Worm (Caenorhabditis elegans): ENCODE data around the gene tin-10.

The tin-10 gene

ce11 chrIII:11502753-11503152 is at the start of gene tin-10:
Gene tin-10, minus strand, starts transcription at chrIII:11502853.
- TF ChIP-seq T22C8.4 (GFP tag; IDR thresholded peaks at IDR 0.05): no peak
- no peak for TF ChIP-seq ref-1 (GFP tag; conservative IDR thresholded peaks at IDR 0.05)
- no peak for TF ChIP-seq flt-1 (GFP tag; IDR thresholded peaks at IDR 0.05)

- no peak for TF ChIP-seq T22C8.4 (GFP tag; IDR thresholded peaks at IDR 0.05)
Observed at ce11 chrIII:11548070-11548469, 45.4 kb upstream of the tin-10 start, which contains the start of gene Y66D12A.13. Gene Y66D12A.13, plus strand, starts transcription at chrIII:11548370.

ce11 chrIII:11544947-11545346 is 42.3 kb upstream of the tin-10 start:
- TF ChIP-seq med-1 (GFP tag; optimal IDR thresholded peaks at IDR 0.05; ENCODE audit: insufficient read depth) (no peak), ztf-29 (GFP tag; IDR thresholded peaks at IDR 0.05) (no peak), cog-1 (tag; optimal IDR thresholded peaks at IDR 0.05) (no peak)

- TF ChIP-seq flt-1 (GFP tag; IDR thresholded peaks at IDR 0.05) (no peak), T22C8.4 (GFP tag; IDR thresholded peaks at IDR 0.05) (peak; percentile 61; the same call in 1 of the 2 replicates), klf-2 (GFP tag; conservative IDR thresholded peaks at IDR 0.05) (no peak), cog-1 (tag; optimal IDR thresholded peaks at IDR 0.05) (no peak), ztf-23 (GFP tag; IDR thresholded peaks at IDR 0.05) (no peak)
Observed at ce11 chrIII:11535453-11535852, 32.8 kb upstream of the tin-10 start.

ce11 chrIII:11534624-11535079 is 32.0 kb upstream of the tin-10 start, which contains the start of gene nrps-1:
Gene nrps-1, plus strand, starts transcription at chrIII:11534674.
- TF ChIP-seq tab-1 (GFP tag; IDR thresholded peaks at IDR 0.05): no peak
- no peak for TF ChIP-seq flt-1 (GFP tag; IDR thresholded peaks at IDR 0.05)
- no peak for TF ChIP-seq cog-1 (tag; optimal IDR thresholded peaks at IDR 0.05)
- no peak for TF ChIP-seq ref-1 (GFP tag; conservative IDR thresholded peaks at IDR 0.05)
- TF ChIP-seq ztf-23 (GFP tag; IDR thresholded peaks at IDR 0.05): no peak
- TF ChIP-seq med-1 (GFP tag; optimal IDR thresholded peaks at IDR 0.05; ENCODE audit: insufficient read depth): no peak
- TF ChIP-seq ztf-29 (GFP tag; IDR thresholded peaks at IDR 0.05): no peak
- TF ChIP-seq klf-2 (GFP tag; conservative IDR thresholded peaks at IDR 0.05): no peak

- TF ChIP-seq cog-1 (tag; optimal IDR thresholded peaks at IDR 0.05) (no peak), tab-1 (GFP tag; IDR thresholded peaks at IDR 0.05) (no peak)
Observed at ce11 chrIII:11526396-11526795, 23.7 kb upstream of the tin-10 start, which contains the start of gene xpb-1. Gene xpb-1, plus strand, starts transcription at chrIII:11526657.

- TF ChIP-seq ztf-23 (GFP tag; IDR thresholded peaks at IDR 0.05) (no peak), T22C8.4 (GFP tag; IDR thresholded peaks at IDR 0.05) (no peak), flt-1 (GFP tag; IDR thresholded peaks at IDR 0.05) (no peak), ztf-29 (GFP tag; IDR thresholded peaks at IDR 0.05) (no peak), ref-1 (GFP tag; conservative IDR thresholded peaks at IDR 0.05) (no peak), med-1 (GFP tag; optimal IDR thresholded peaks at IDR 0.05; ENCODE audit: insufficient read depth) (no peak), tab-1 (GFP tag; IDR thresholded peaks at IDR 0.05) (no peak), cog-1 (tag; optimal IDR thresholded peaks at IDR 0.05) (no peak), klf-2 (GFP tag; conservative IDR thresholded peaks at IDR 0.05) (no peak)
Observed at ce11 chrIII:11524073-11524472, 21.4 kb upstream of the tin-10 start.

- TF ChIP-seq cog-1 (tag; optimal IDR thresholded peaks at IDR 0.05) (no peak), med-1 (GFP tag; optimal IDR thresholded peaks at IDR 0.05; ENCODE audit: insufficient read depth) (no peak), klf-2 (GFP tag; conservative IDR thresholded peaks at IDR 0.05) (no peak), ztf-23 (GFP tag; IDR thresholded peaks at IDR 0.05) (no peak), tab-1 (GFP tag; IDR thresholded peaks at IDR 0.05) (no peak)
Observed at ce11 chrIII:11523504-11524025, 20.9 kb upstream of the tin-10 start, which contains the start of the genes Y66D12A.16 and such-1. Gene Y66D12A.16, plus strand, starts transcription at chrIII:11523554. Gene such-1, minus strand, starts transcription at chrIII:11523759.

- no peak for TF ChIP-seq tab-1 (GFP tag; IDR thresholded peaks at IDR 0.05)
- no peak for TF ChIP-seq med-1 (GFP tag; optimal IDR thresholded peaks at IDR 0.05; ENCODE audit: insufficient read depth)
- no peak for TF ChIP-seq T22C8.4 (GFP tag; IDR thresholded peaks at IDR 0.05)
- no peak for TF ChIP-seq klf-2 (GFP tag; conservative IDR thresholded peaks at IDR 0.05)
- no peak for TF ChIP-seq cog-1 (tag; optimal IDR thresholded peaks at IDR 0.05)
- TF ChIP-seq flt-1 (GFP tag; IDR thresholded peaks at IDR 0.05): no peak
Observed at ce11 chrIII:11510826-11511225, 8.2 kb upstream of the tin-10 start.

ce11 chrIII:11510120-11510519 is 7.5 kb upstream of the tin-10 start:
- TF ChIP-seq flt-1 (GFP tag; IDR thresholded peaks at IDR 0.05) (no peak), ztf-23 (GFP tag; IDR thresholded peaks at IDR 0.05) (no peak), cog-1 (tag; optimal IDR thresholded peaks at IDR 0.05) (no peak), ref-1 (GFP tag; conservative IDR thresholded peaks at IDR 0.05) (no peak), med-1 (GFP tag; optimal IDR thresholded peaks at IDR 0.05; ENCODE audit: insufficient read depth) (no peak)

- no peak for TF ChIP-seq flt-1 (GFP tag; IDR thresholded peaks at IDR 0.05)
- TF ChIP-seq tab-1 (GFP tag; IDR thresholded peaks at IDR 0.05): no peak
- no peak for TF ChIP-seq ztf-29 (GFP tag; IDR thresholded peaks at IDR 0.05)
- no peak for TF ChIP-seq ztf-23 (GFP tag; IDR thresholded peaks at IDR 0.05)
- TF ChIP-seq ref-1 (GFP tag; conservative IDR thresholded peaks at IDR 0.05): no peak
- TF ChIP-seq klf-2 (GFP tag; conservative IDR thresholded peaks at IDR 0.05): no peak
- no peak for TF ChIP-seq cog-1 (tag; optimal IDR thresholded peaks at IDR 0.05)
- no peak for TF ChIP-seq T22C8.4 (GFP tag; IDR thresholded peaks at IDR 0.05)
- no peak for TF ChIP-seq med-1 (GFP tag; optimal IDR thresholded peaks at IDR 0.05; ENCODE audit: insufficient read depth)
Observed at ce11 chrIII:11508816-11509215, 6.2 kb upstream of the tin-10 start, which contains the start of gene Y66D12A.19. Gene Y66D12A.19, plus strand, starts transcription at chrIII:11509081.

Data from whole organism, midembryonic.